Fruit fly (Drosophila melanogaster) whole organism, embryonic: ENCODE data around the gene CG4467.

Source experiments
- Atf6 ChIP-seq: fragments of 200-800 bp; sonication (Bioruptor generic); IDR thresholded peaks from 2 replicates; pipeline ENCODE4 v1.3.6; 2022; ENCODE audit warnings: missing biosample characterization, missing genetic modification characterization
- CG10209 ChIP-seq: fragments of 200-800 bp; sonication (Bioruptor generic); optimal IDR thresholded peaks from 3 replicates; lab custom pipeline; 2017; ENCODE audit warnings: missing biosample characterization, mild to moderate bottlenecking, missing genetic modification characterization, missing genetic modification reagents
- CG10274 ChIP-seq: fragments of 200-800 bp; sonication (Bioruptor generic); optimal IDR thresholded peaks from 3 replicates; lab custom pipeline; 2017; ENCODE audit warnings: missing biosample characterization, mild to moderate bottlenecking, missing genetic modification characterization
- CG10462 ChIP-seq: fragments of 200-800 bp; sonication (Bioruptor generic); optimal IDR thresholded peaks from 2 replicates; lab custom pipeline; 2016; ENCODE audit warnings: missing biosample characterization, missing genetic modification characterization
- CG11247 ChIP-seq: fragments of 200-800 bp; sonication (Bioruptor generic); IDR thresholded peaks from 2 replicates; pipeline ENCODE4 v1.3.6; 2022; ENCODE audit warnings: missing biosample characterization, missing genetic modification characterization
- CG11696 ChIP-seq: fragments of 200-800 bp; sonication (Bioruptor generic); IDR thresholded peaks from 2 replicates; pipeline ENCODE4 v1.3.6; 2022; ENCODE audit warnings: missing biosample characterization, missing genetic modification characterization
- CG11723 ChIP-seq: fragments of 200-800 bp; sonication (Bioruptor generic); optimal IDR thresholded peaks from 2 replicates; lab custom pipeline; 2017; ENCODE audit warnings: missing biosample characterization, mild to moderate bottlenecking, missing genetic modification characterization
- CG12071 ChIP-seq: fragments of 200-800 bp; sonication (Bioruptor generic); optimal IDR thresholded peaks from 3 replicates; lab custom pipeline; 2018; ENCODE audit warnings: missing biosample characterization, mild to moderate bottlenecking, missing genetic modification characterization
- CG13775 ChIP-seq: fragments of 200-800 bp; sonication (Bioruptor generic); optimal IDR thresholded peaks from 3 replicates; lab custom pipeline; 2017; ENCODE audit warnings: missing biosample characterization, mild to moderate bottlenecking, missing genetic modification characterization
- CG16779 ChIP-seq: fragments of 200-800 bp; sonication (Bioruptor generic); IDR thresholded peaks from 2 replicates; pipeline ENCODE4 v1.3.6; 2022; ENCODE audit warnings: missing biosample characterization, missing genetic modification characterization
- CG2116 ChIP-seq: fragments of 200-800 bp; sonication (Bioruptor generic); optimal IDR thresholded peaks from 3 replicates; lab custom pipeline; 2018; ENCODE audit warnings: missing biosample characterization, mild to moderate bottlenecking, missing genetic modification characterization
- CG31365 ChIP-seq: fragments of 200-800 bp; sonication (Bioruptor generic); optimal IDR thresholded peaks from 2 replicates; lab custom pipeline; 2018; ENCODE audit warnings: missing biosample characterization, mild to moderate bottlenecking, missing genetic modification characterization
- CG33557 ChIP-seq: fragments of 200-800 bp; sonication (Bioruptor generic); optimal IDR thresholded peaks from 2 replicates; lab custom pipeline; 2019; ENCODE audit warnings: missing biosample characterization, mild to moderate bottlenecking, missing genetic modification characterization, moderate library complexity
- CG3726 ChIP-seq: fragments of 200-800 bp; sonication (Bioruptor generic); IDR thresholded peaks from 3 replicates; pipeline ENCODE4, ENCODE4 v1.3.6; 2022; ENCODE audit warnings: missing biosample characterization, missing genetic modification characterization
- CG43689 ChIP-seq: fragments of 200-800 bp; sonication (Bioruptor generic); IDR thresholded peaks from 2 replicates; pipeline ENCODE4 v1.3.6; 2022; ENCODE audit warnings: missing biosample characterization, missing genetic modification characterization
- CG4617 ChIP-seq: fragments of 200-800 bp; sonication (Bioruptor generic); optimal IDR thresholded peaks from 3 replicates; lab custom pipeline; 2016; ENCODE audit warnings: missing biosample characterization, missing genetic modification characterization, borderline replicate concordance
- CG4707 ChIP-seq: fragments of 200-800 bp; sonication (Bioruptor generic); optimal IDR thresholded peaks from 2 replicates; lab custom pipeline; 2018; ENCODE audit warnings: missing biosample characterization, mild to moderate bottlenecking, missing genetic modification characterization, moderate library complexity
- CG5245 ChIP-seq: fragments of 200-800 bp; sonication (Bioruptor generic); optimal IDR thresholded peaks from 3 replicates; lab custom pipeline; 2016; ENCODE audit warnings: missing biosample characterization, missing genetic modification characterization
- CG7556 ChIP-seq: fragments of 200-800 bp; sonication (Bioruptor generic); optimal IDR thresholded peaks from 2 replicates; lab custom pipeline; 2017; ENCODE audit warnings: missing biosample characterization, mild to moderate bottlenecking, missing genetic modification characterization
- CG7839 ChIP-seq: fragments of 200-800 bp; sonication (Bioruptor generic); optimal IDR thresholded peaks from 3 replicates; lab custom pipeline; 2018; ENCODE audit warnings: missing biosample characterization, mild to moderate bottlenecking, missing genetic modification characterization, moderate library complexity
- CG8478 ChIP-seq: fragments of >200 bp; optimal IDR thresholded peaks from 2 replicates; lab custom pipeline; 2018
- CG9215 ChIP-seq: fragments of 200-800 bp; sonication (Bioruptor generic); IDR thresholded peaks from 2 replicates; pipeline ENCODE4 v1.3.6; 2022; ENCODE audit warnings: missing biosample characterization, missing genetic modification characterization
- CG9817 ChIP-seq: fragments of 200-800 bp; sonication (Bioruptor generic); optimal IDR thresholded peaks from 2 replicates; lab custom pipeline; 2018; ENCODE audit warnings: missing biosample characterization, mild to moderate bottlenecking, missing genetic modification characterization, moderate library complexity
- CG9932 ChIP-seq: fragments of 200-800 bp; sonication (Bioruptor generic); IDR thresholded peaks from 2 replicates; pipeline ENCODE4 v1.3.6; 2022; ENCODE audit warnings: missing biosample characterization, missing genetic modification characterization
- D19B ChIP-seq: fragments of 200-800 bp; sonication (Bioruptor generic); optimal IDR thresholded peaks from 2 replicates; lab custom pipeline; 2017; ENCODE audit warnings: missing biosample characterization, mild to moderate bottlenecking, missing genetic modification characterization
- Hand ChIP-seq: fragments of 200-800 bp; sonication (Bioruptor generic); optimal IDR thresholded peaks from 2 replicates; lab custom pipeline; 2017; ENCODE audit warnings: mild to moderate bottlenecking, missing biosample characterization, missing genetic modification reagents, missing genetic modification characterization
- Hr78 ChIP-seq, 2 experiments: fragments of 200-800 bp in 1 of 2; fragments of >200 bp in 1 of 2; sonication (Bioruptor generic) in 1 of 2; optimal IDR thresholded peaks; 2 replicates each; lab custom pipeline; 2017 to 2019; ENCODE audit warnings: missing biosample characterization in 2 of 2, missing genetic modification characterization in 2 of 2, mild to moderate bottlenecking in 1 of 2, moderate library complexity in 1 of 2
- Max ChIP-seq: fragments of 200-800 bp; sonication (Bioruptor generic); optimal IDR thresholded peaks from 2 replicates; lab custom pipeline; 2016; ENCODE audit warnings: missing biosample characterization, mild to moderate bottlenecking, missing genetic modification characterization
- Scr ChIP-seq: fragments of 200-800 bp; sonication (Bioruptor generic); IDR thresholded peaks from 2 replicates; pipeline ENCODE4 v1.3.6; 2022; ENCODE audit warnings: missing biosample characterization, missing genetic modification characterization; ENCODE audit not compliant: partially characterized antibody
- YL-1 ChIP-seq: fragments of 200-800 bp; sonication (Bioruptor generic); optimal IDR thresholded peaks from 3 replicates; lab custom pipeline; 2017; ENCODE audit warnings: missing biosample characterization, mild to moderate bottlenecking, missing genetic modification characterization
- ab ChIP-seq: fragments of 200-800 bp; sonication (Bioruptor generic); optimal IDR thresholded peaks from 2 replicates; lab custom pipeline; 2016; ENCODE audit warnings: missing biosample characterization, missing genetic modification characterization
- amos ChIP-seq: fragments of 200-800 bp; sonication (Bioruptor generic); IDR thresholded peaks from 2 replicates; pipeline ENCODE4 v1.3.6; 2022; ENCODE audit warnings: missing biosample characterization, missing genetic modification characterization; ENCODE audit not compliant: partially characterized antibody
- ash1 ChIP-seq: fragments of 200-800 bp; sonication (Bioruptor generic); optimal IDR thresholded peaks from 2 replicates; lab custom pipeline; 2018; ENCODE audit warnings: missing biosample characterization, mild to moderate bottlenecking, missing genetic modification characterization
- bsh ChIP-seq, 2 experiments: fragments of 200-800 bp; sonication (Bioruptor generic); optimal IDR thresholded peaks; 2 replicates each; lab custom pipeline; 2017 to 2018; ENCODE audit warnings: mild to moderate bottlenecking in 2 of 2, missing biosample characterization in 2 of 2, missing genetic modification characterization in 2 of 2, moderate library complexity in 1 of 2
- cas ChIP-seq: fragments of 200-800 bp; sonication (Bioruptor generic); IDR thresholded peaks from 2 replicates; pipeline ENCODE4 v1.3.6; 2022; ENCODE audit warnings: missing biosample characterization, missing genetic modification characterization
- dysf ChIP-seq: fragments of 200-800 bp; sonication (Bioruptor generic); IDR thresholded peaks from 3 replicates; pipeline ENCODE4 v1.3.6; 2022; ENCODE audit warnings: missing biosample characterization, missing genetic modification characterization
- en ChIP-seq: fragments of 200-800 bp; sonication (Bioruptor generic); optimal IDR thresholded peaks from 2 replicates; lab custom pipeline; 2016; ENCODE audit warnings: missing biosample characterization, missing genetic modification characterization
- ewg ChIP-seq: fragments of 200-800 bp; sonication (Bioruptor generic); optimal IDR thresholded peaks from 3 replicates; lab custom pipeline; 2017; ENCODE audit warnings: mild to moderate bottlenecking, missing biosample characterization, missing genetic modification reagents, missing genetic modification characterization
- fd102C ChIP-seq: fragments of 200-800 bp; sonication (Bioruptor generic); optimal IDR thresholded peaks from 2 replicates; lab custom pipeline; 2018; ENCODE audit warnings: missing biosample characterization, mild to moderate bottlenecking, missing genetic modification characterization, moderate library complexity
- fd96Cb ChIP-seq: fragments of 200-800 bp; sonication (Bioruptor generic); optimal IDR thresholded peaks from 2 replicates; lab custom pipeline; 2018; ENCODE audit warnings: missing biosample characterization, mild to moderate bottlenecking, missing genetic modification characterization, moderate library complexity
- fru ChIP-seq: fragments of >200 bp; optimal IDR thresholded peaks from 2 replicates; lab custom pipeline; 2017
- gfzf ChIP-seq: fragments of 200-800 bp; sonication (Bioruptor generic); optimal IDR thresholded peaks from 2 replicates; lab custom pipeline; 2016; ENCODE audit warnings: missing biosample characterization, mild to moderate bottlenecking, missing genetic modification characterization, moderate library complexity
- hkb ChIP-seq, 2 experiments: fragments of 200-800 bp in 1 of 2; fragments of >200 bp in 1 of 2; sonication (Bioruptor generic) in 1 of 2; IDR thresholded peaks in 1 of 2; optimal IDR thresholded peaks in 1 of 2; 2 replicates each; pipeline versions ENCODE4 v1.3.6 to Lab custom; 2017 to 2022; ENCODE audit warnings: missing biosample characterization in 1 of 2, missing genetic modification characterization in 1 of 2
- lov ChIP-seq, 2 experiments: fragments of 200-800 bp in 1 of 2; fragments of >200 bp in 1 of 2; sonication (Bioruptor generic) in 1 of 2; IDR thresholded peaks in 1 of 2; optimal IDR thresholded peaks in 1 of 2; 2 replicates in 1 of 2; 3 replicates in 1 of 2; pipeline versions ENCODE4 v1.3.6 to Lab custom; 2017 to 2022; ENCODE audit warnings: missing biosample characterization in 1 of 2, missing genetic modification characterization in 1 of 2
- pb ChIP-seq: fragments of 200-800 bp; sonication (Bioruptor generic); optimal IDR thresholded peaks from 3 replicates; lab custom pipeline; 2016; ENCODE audit warnings: missing biosample characterization, missing genetic modification characterization
- salm ChIP-seq: fragments of 200-800 bp; sonication (Bioruptor generic); optimal IDR thresholded peaks from 2 replicates; lab custom pipeline; 2018; ENCODE audit warnings: missing biosample characterization, mild to moderate bottlenecking, missing genetic modification characterization
- sc ChIP-seq, 3 experiments: fragments of >200 bp in 2 of 3; fragments of 200-800 bp in 1 of 3; sonication (Bioruptor generic) in 1 of 3; optimal IDR thresholded peaks; 2 replicates in 2 of 3; 3 replicates in 1 of 3; lab custom pipeline; 2017; ENCODE audit warnings: mild to moderate bottlenecking in 1 of 3, missing biosample characterization in 1 of 3, missing genetic modification characterization in 1 of 3, missing genetic modification reagents in 1 of 3
- unpg ChIP-seq: fragments of 200-800 bp; sonication (Bioruptor generic); optimal IDR thresholded peaks from 3 replicates; lab custom pipeline; 2018; ENCODE audit warnings: missing biosample characterization, mild to moderate bottlenecking, missing genetic modification characterization, moderate library complexity
- wor ChIP-seq: fragments of 200-800 bp; sonication (Bioruptor generic); IDR thresholded peaks from 2 replicates; pipeline ENCODE4 v1.3.6; 2022; ENCODE audit warnings: missing biosample characterization, missing genetic modification characterization

Gene CG4467

DNA sequence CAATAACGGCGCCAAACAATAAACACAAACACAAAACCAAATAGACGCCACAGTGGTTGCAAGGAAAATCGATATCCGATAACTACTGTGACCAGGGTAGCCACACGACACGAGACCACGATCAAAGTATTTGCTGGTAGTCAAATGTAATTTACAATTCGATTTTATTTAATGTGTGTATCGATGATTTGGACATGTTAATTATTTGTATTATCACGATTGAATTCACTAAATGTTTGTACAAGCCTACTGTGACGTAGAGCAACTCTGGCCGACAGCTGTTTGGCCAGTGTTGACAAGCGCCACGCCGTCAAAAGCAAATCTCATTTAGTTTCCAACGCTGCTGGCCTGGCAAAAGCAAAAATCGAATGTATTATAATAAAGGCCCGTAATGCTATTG lies 2.6 kb upstream of the CG4467 start, which contains the start of the genes Rad60 and EloA (continued):
- TF ChIP-seq CG33557 (GFP tag; lab: Kevin White, UChicago) (peak; percentile 51), ab (GFP tag; lab: Kevin White, UChicago) (peak; percentile 56), cas (GFP tag; lab: Robert Waterston, UW) (peak; percentile 68), pb (GFP tag; lab: Kevin White, UChicago) (peak; percentile 42), CG43689 (GFP tag; lab: Robert Waterston, UW) (no peak), bsh (GFP tag; optimal IDR thresholded peaks at IDR 0.05; lab: Kevin White, UChicago) (peak in 1 of 2 experiments; percentile 71), CG4617 (GFP tag; lab: Kevin White, UChicago) (peak; percentile 95), salm (tag; lab: Kevin White, UChicago) (peak; percentile 39), gfzf (GFP tag; lab: Kevin White, UChicago) (peak; percentile 31), amos (GFP tag; lab: Robert Waterston, UW) (peak; percentile 61), CG9215 (GFP tag; lab: Robert Waterston, UW) (peak; percentile 49), CG11723 (GFP tag; lab: Kevin White, UChicago) (peak; percentile 53), D19B (GFP tag; lab: Kevin White, UChicago) (peak; percentile 20), fd102C (GFP tag; lab: Kevin White, UChicago) (no peak), YL-1 (GFP tag; lab: Kevin White, UChicago) (peak; percentile 80), Atf6 (GFP tag; lab: Robert Waterston, UW) (peak; percentile 76), CG16779 (GFP tag; lab: Robert Waterston, UW) (no peak), CG2116 (peak; percentile 96), CG12071 (GFP tag; lab: Kevin White, UChicago) (peak; percentile 57), unpg (GFP tag; lab: Kevin White, UChicago) (peak; percentile 75), CG10462 (GFP tag; lab: Kevin White, UChicago) (peak; percentile 45), Max (peak; percentile 65), CG8478 (lab: Kevin White, UChicago) (no peak), CG11696 (GFP tag; lab: Robert Waterston, UW) (no peak), sc (optimal IDR thresholded peaks at IDR 0.05; lab: Kevin White, UChicago) (no peak), sc (GFP tag; optimal IDR thresholded peaks at IDR 0.05; lab: Kevin White, UChicago) (peak; percentile 49), lov (optimal IDR thresholded peaks at IDR 0.05; lab: Kevin White, UChicago) (no peak), lov (GFP tag; IDR thresholded peaks at IDR 0.05; lab: Robert Waterston, UW) (0 out of 3 replicates have a peak, but pooled peaks have one; percentile 46), CG4707 (GFP tag; lab: Kevin White, UChicago) (no peak), Hr78 (GFP tag; optimal IDR thresholded peaks at IDR 0.05; lab: Kevin White, UChicago) (no peak), CG9817 (peak; percentile 68), fd96Cb (tag; lab: Kevin White, UChicago) (peak; percentile 38), CG9932 (peak; percentile 77), en (GFP tag; lab: Kevin White, UChicago) (peak; percentile 78), Hand (GFP tag; lab: Kevin White, UChicago) (peak; percentile 43), CG10209 (peak; percentile 55), ewg (peak; percentile 50), wor (GFP tag; lab: Robert Waterston, UW) (no peak), CG7839 (peak; percentile 64), CG5245 (GFP tag; lab: Kevin White, UChicago) (peak; percentile 73), ash1 (GFP tag; lab: Kevin White, UChicago) (no peak), CG13775 (GFP tag; lab: Kevin White, UChicago) (peak; percentile 73), CG31365 (tag; lab: Kevin White, UChicago) (peak; percentile 7), dysf (GFP tag; lab: Robert Waterston, UW) (peak; percentile 73), CG3726 (no peak), fru (lab: Kevin White, UChicago) (no peak), hkb (optimal IDR thresholded peaks at IDR 0.05; lab: Kevin White, UChicago) (peak; percentile 86), hkb (GFP tag; IDR thresholded peaks at IDR 0.05; lab: Robert Waterston, UW) (peak; percentile 70), CG10274 (GFP tag; lab: Kevin White, UChicago) (no peak), CG11247 (GFP tag; lab: Robert Waterston, UW) (peak; percentile 61), CG7556 (GFP tag; lab: Kevin White, UChicago) (peak; percentile 67), Scr (GFP tag; lab: Robert Waterston, UW) (peak; percentile 71)
